Worm (Caenorhabditis elegans) whole organism, late embryonic: ENCODE results near the gene mlt-11.

ENCODE experiments used
- C08G9.2 ChIP-seq: sonication (generic microtip); optimal IDR thresholded peaks from 2 replicates; lab custom pipeline; 2016; ENCODE audit warnings: mild to moderate bottlenecking, missing genetic modification characterization, moderate library complexity, missing compliant biosample characterization
- C38D4.7 ChIP-seq: fragments of 200-800 bp; sonication (Bioruptor generic); optimal IDR thresholded peaks from 2 replicates; lab custom pipeline; 2018; ENCODE audit warnings: mild to moderate bottlenecking, missing genetic modification characterization, moderate library complexity, missing compliant biosample characterization
- K09A11.1 ChIP-seq: sonication (generic microtip); optimal IDR thresholded peaks from 2 replicates; lab custom pipeline; 2017; ENCODE audit warnings: antibody characterized with exemption, mild to moderate bottlenecking, missing genetic modification characterization, missing compliant biosample characterization; ENCODE audit not compliant: insufficient read depth
- T23F11.4 ChIP-seq: fragments of 200-800 bp; sonication (Bioruptor generic); optimal IDR thresholded peaks from 2 replicates; lab custom pipeline; 2018; ENCODE audit warnings: mild to moderate bottlenecking, missing genetic modification characterization, missing compliant biosample characterization
- ahr-1 ChIP-seq: sonication (generic microtip); optimal IDR thresholded peaks from 2 replicates; lab custom pipeline; 2016; ENCODE audit warnings: missing genetic modification characterization, missing compliant biosample characterization
- ama-1 ChIP-seq: fragments of 150-350 bp; optimal IDR thresholded peaks from 2 replicates; lab custom pipeline; 2014
- ceh-14 ChIP-seq: sonication (generic microtip); optimal IDR thresholded peaks from 2 replicates; lab custom pipeline; 2016; ENCODE audit warnings: missing genotype, missing genetic modification characterization, missing compliant biosample characterization
- ceh-19 ChIP-seq: fragments of 200-800 bp; sonication (Bioruptor generic); optimal IDR thresholded peaks from 2 replicates; lab custom pipeline; 2018; ENCODE audit warnings: mild to moderate bottlenecking, missing genetic modification characterization, missing compliant biosample characterization
- ceh-22 ChIP-seq: sonication (generic microtip); optimal IDR thresholded peaks from 2 replicates; lab custom pipeline; 2017; ENCODE audit warnings: missing biosample characterization, missing genetic modification characterization
- ceh-24 ChIP-seq: sonication (generic microtip); optimal IDR thresholded peaks from 2 replicates; lab custom pipeline; 2016; ENCODE audit warnings: mild to moderate bottlenecking, missing genetic modification characterization, missing compliant biosample characterization
- ceh-30 ChIP-seq: fragments of 150-350 bp; optimal IDR thresholded peaks from 2 replicates; lab custom pipeline; 2014; ENCODE audit warnings: missing biosample characterization, missing genetic modification characterization
- ceh-31 ChIP-seq: sonication (generic microtip); optimal IDR thresholded peaks from 2 replicates; lab custom pipeline; 2016; ENCODE audit warnings: missing genetic modification characterization, missing compliant biosample characterization
- ceh-34 ChIP-seq: sonication (generic microtip); optimal IDR thresholded peaks from 2 replicates; lab custom pipeline; 2016; ENCODE audit warnings: mild to moderate bottlenecking, missing genetic modification characterization, missing compliant biosample characterization
- ceh-45 ChIP-seq: fragments of 200-800 bp; sonication (Bioruptor generic); IDR thresholded peaks from 2 replicates; pipeline ENCODE4 v1.3.6; 2022; ENCODE audit warnings: missing genetic modification reagents, missing genetic modification characterization, missing compliant biosample characterization
- ceh-48 ChIP-seq: sonication (generic microtip); optimal IDR thresholded peaks from 2 replicates; lab custom pipeline; 2016; ENCODE audit warnings: missing genetic modification characterization, inconsistent platforms, missing compliant biosample characterization
- ceh-9 ChIP-seq: sonication (generic microtip); optimal IDR thresholded peaks from 2 replicates; lab custom pipeline; 2016; ENCODE audit warnings: mild to moderate bottlenecking, missing genetic modification characterization, inconsistent platforms, missing compliant biosample characterization
- che-1 ChIP-seq: sonication (generic microtip); optimal IDR thresholded peaks from 2 replicates; lab custom pipeline; 2016; ENCODE audit warnings: mild to moderate bottlenecking, missing genetic modification characterization, missing compliant biosample characterization
- dmd-4 ChIP-seq: sonication (generic microtip); optimal IDR thresholded peaks from 2 replicates; lab custom pipeline; 2016; ENCODE audit warnings: borderline replicate concordance, missing genetic modification characterization, missing compliant biosample characterization
- dve-1 ChIP-seq: sonication (generic microtip); optimal IDR thresholded peaks from 2 replicates; lab custom pipeline; 2017; ENCODE audit warnings: antibody characterized with exemption, mild to moderate bottlenecking, missing genetic modification characterization, missing compliant biosample characterization
- eyg-1 ChIP-seq: sonication (generic microtip); optimal IDR thresholded peaks from 2 replicates; lab custom pipeline; 2016; ENCODE audit warnings: missing genotype, missing genetic modification characterization, missing compliant biosample characterization
- fkh-6 ChIP-seq: sonication (generic microtip); optimal IDR thresholded peaks from 2 replicates; lab custom pipeline; 2016; ENCODE audit warnings: missing genetic modification characterization, missing compliant biosample characterization
- hlh-30 ChIP-seq: sonication (generic microtip); optimal IDR thresholded peaks from 2 replicates; lab custom pipeline; 2017; ENCODE audit warnings: antibody characterized with exemption, missing genetic modification characterization, missing compliant biosample characterization; ENCODE audit not compliant: insufficient read depth
- hlh-6 ChIP-seq: sonication (generic microtip); optimal IDR thresholded peaks from 2 replicates; lab custom pipeline; 2016; ENCODE audit warnings: missing genotype, missing genetic modification characterization, missing compliant biosample characterization
- lim-6 ChIP-seq: sonication (generic microtip); optimal IDR thresholded peaks from 2 replicates; lab custom pipeline; 2016; ENCODE audit warnings: missing genetic modification characterization, missing compliant biosample characterization
- lin-11 ChIP-seq: fragments of 200-800 bp; sonication (Bioruptor generic); optimal IDR thresholded peaks from 2 replicates; lab custom pipeline; 2018; ENCODE audit warnings: mild to moderate bottlenecking, missing genetic modification characterization, missing compliant biosample characterization
- nfya-1 ChIP-seq: sonication (generic microtip); optimal IDR thresholded peaks from 2 replicates; lab custom pipeline; 2017; ENCODE audit warnings: missing genetic modification characterization, mild to moderate bottlenecking, missing compliant biosample characterization, antibody characterized with exemption, moderate library complexity
- nhr-11 ChIP-seq: fragments of 150-350 bp; optimal IDR thresholded peaks from 2 replicates; lab custom pipeline; 2014; ENCODE audit warnings: missing biosample characterization, missing genetic modification characterization
- nhr-232 ChIP-seq: sonication (generic microtip); optimal IDR thresholded peaks from 2 replicates; lab custom pipeline; 2016; ENCODE audit warnings: missing genetic modification characterization, missing compliant biosample characterization
- pag-3 ChIP-seq: sonication (generic microtip); optimal IDR thresholded peaks from 2 replicates; lab custom pipeline; 2016; ENCODE audit warnings: missing compliant biosample characterization, missing genetic modification characterization, borderline replicate concordance
- pat-9 ChIP-seq: fragments of 200-800 bp; sonication (Bioruptor generic); optimal IDR thresholded peaks from 2 replicates; lab custom pipeline; 2018; ENCODE audit warnings: mild to moderate bottlenecking, missing genetic modification characterization, moderate library complexity, missing compliant biosample characterization
- pha-4 ChIP-seq: fragments of 150-350 bp; optimal IDR thresholded peaks from 2 replicates; lab custom pipeline; 2018; ENCODE audit warnings: missing biosample characterization, missing genetic modification reagents, missing genetic modification characterization
- pqm-1 ChIP-seq: sonication (generic microtip); optimal IDR thresholded peaks from 2 replicates; lab custom pipeline; 2016; ENCODE audit warnings: missing genetic modification characterization, missing compliant biosample characterization
- pros-1 ChIP-seq: fragments of 150-350 bp; optimal IDR thresholded peaks from 2 replicates; lab custom pipeline; 2014; ENCODE audit warnings: missing biosample characterization, missing genetic modification reagents, missing genetic modification characterization
- ref-2 ChIP-seq: sonication (generic microtip); optimal IDR thresholded peaks from 2 replicates; lab custom pipeline; 2016; ENCODE audit warnings: missing genetic modification characterization, missing compliant biosample characterization
- rnt-1 ChIP-seq: sonication (generic microtip); optimal IDR thresholded peaks from 2 replicates; lab custom pipeline; 2016; ENCODE audit warnings: missing genetic modification characterization, missing compliant biosample characterization
- sdc-2 ChIP-seq: sonication (generic microtip); optimal IDR thresholded peaks from 2 replicates; lab custom pipeline; 2016; ENCODE audit warnings: missing genotype, missing genetic modification characterization, missing compliant biosample characterization
- sox-2 ChIP-seq: fragments of 200-800 bp; sonication (Bioruptor generic); IDR thresholded peaks from 2 replicates; pipeline ENCODE4 v1.3.6; 2022; ENCODE audit warnings: missing genetic modification reagents, missing genetic modification characterization, missing compliant biosample characterization
- sox-4 ChIP-seq: sonication (generic microtip); optimal IDR thresholded peaks from 2 replicates; lab custom pipeline; 2017; ENCODE audit warnings: mild to moderate bottlenecking, missing genetic modification characterization, inconsistent platforms, missing compliant biosample characterization
- tbx-2 ChIP-seq: sonication (generic microtip); optimal IDR thresholded peaks from 2 replicates; lab custom pipeline; 2016; ENCODE audit warnings: missing genetic modification characterization, missing compliant biosample characterization
- tbx-7 ChIP-seq: sonication (generic microtip); optimal IDR thresholded peaks from 2 replicates; lab custom pipeline; 2016; ENCODE audit warnings: missing genotype, missing genetic modification characterization, missing compliant biosample characterization
- unc-42 ChIP-seq: sonication (generic microtip); optimal IDR thresholded peaks from 2 replicates; lab custom pipeline; 2016; ENCODE audit warnings: missing genotype, missing genetic modification characterization, missing compliant biosample characterization
- zip-5 ChIP-seq: sonication (generic microtip); optimal IDR thresholded peaks from 2 replicates; lab custom pipeline; 2016; ENCODE audit warnings: missing genetic modification characterization, missing compliant biosample characterization
- ztf-16 ChIP-seq: sonication (generic microtip); optimal IDR thresholded peaks from 2 replicates; lab custom pipeline; 2017; ENCODE audit warnings: missing genetic modification characterization, missing compliant biosample characterization

Gene mlt-11

ce11 chrV:20639294-20639693, 27.7 kb upstream of the mlt-11 start, which contains the start of gene srxa-14:
Gene srxa-14 (plus strand): TSS chrV:20639594.
- TF ChIP-seq ceh-22 (tag; lab: Kevin White, UChicago) (no peak), pqm-1 (tag; lab: Kevin White, UChicago) (no peak), unc-42 (tag; lab: Kevin White, UChicago) (no peak), ceh-24 (tag; lab: Kevin White, UChicago) (no peak), tbx-7 (no peak)

- TF ChIP-seq ceh-45 (no peak), pag-3 (tag; lab: Kevin White, UChicago) (no peak), ceh-30 (no peak), pat-9 (tag; lab: Kevin White, UChicago) (no peak), hlh-30 (tag; lab: Kevin White, UChicago) (no peak), K09A11.1 (tag; lab: Kevin White, UChicago) (no peak), ceh-34 (tag; lab: Kevin White, UChicago) (no peak), ref-2 (tag; lab: Kevin White, UChicago) (no peak), tbx-2 (tag; lab: Kevin White, UChicago) (no peak), lim-6 (tag; lab: Kevin White, UChicago) (no peak), ztf-16 (no peak), C08G9.2 (no peak), nfya-1 (tag; lab: Kevin White, UChicago) (no peak), ama-1 (lab: Kevin White, UChicago) (no peak), zip-5 (tag; lab: Kevin White, UChicago) (no peak)
Observed at ce11 chrV:20641896-20642295, 25.1 kb upstream of the mlt-11 start, which contains the start of gene srxa-15. Gene srxa-15 (plus strand): TSS chrV:20642196.

- TF ChIP-seq tbx-7 (no peak), ahr-1 (tag; lab: Kevin White, UChicago) (no peak), rnt-1 (tag; lab: Kevin White, UChicago) (no peak), unc-42 (tag; lab: Kevin White, UChicago) (peak; percentile 53), ceh-14 (tag; lab: Kevin White, UChicago) (no peak), T23F11.4 (GFP tag; lab: Kevin White, UChicago) (no peak)
Observed at ce11 chrV:20645479-20645878, 21.5 kb upstream of the mlt-11 start.

DNA sequence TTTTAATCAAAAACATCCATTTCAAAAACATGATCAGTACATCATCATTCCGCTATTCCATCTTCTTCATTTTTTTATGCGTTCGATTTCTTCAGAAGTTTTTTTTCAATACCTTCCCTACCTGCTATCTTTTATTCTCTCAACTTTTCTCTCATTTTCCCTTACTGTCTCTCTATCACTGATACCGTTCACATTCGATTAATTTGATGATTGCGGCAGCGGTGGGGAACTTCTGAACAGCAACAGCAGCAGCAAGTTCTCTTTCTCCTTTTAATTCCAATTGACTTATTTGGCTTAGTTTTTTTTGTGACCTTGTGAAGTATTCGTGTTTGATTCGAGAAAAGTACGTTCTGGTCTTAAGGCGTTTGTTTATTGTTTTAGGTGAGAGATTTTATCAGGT, 18.1 kb upstream of the mlt-11 start:
- TF ChIP-seq sox-2 (GFP tag; lab: Robert Waterston, UW) (no peak), hlh-30 (tag; lab: Kevin White, UChicago) (no peak), lin-11 (no peak), C38D4.7 (GFP tag; lab: Kevin White, UChicago) (no peak), ama-1 (lab: Kevin White, UChicago) (no peak), fkh-6 (tag; lab: Kevin White, UChicago) (no peak), ceh-31 (tag; lab: Kevin White, UChicago) (no peak), nhr-11 (tag; lab: Kevin White, UChicago) (no peak), ceh-48 (tag; lab: Kevin White, UChicago) (no peak), che-1 (tag; lab: Kevin White, UChicago) (no peak), lim-6 (tag; lab: Kevin White, UChicago) (no peak)

DNA sequence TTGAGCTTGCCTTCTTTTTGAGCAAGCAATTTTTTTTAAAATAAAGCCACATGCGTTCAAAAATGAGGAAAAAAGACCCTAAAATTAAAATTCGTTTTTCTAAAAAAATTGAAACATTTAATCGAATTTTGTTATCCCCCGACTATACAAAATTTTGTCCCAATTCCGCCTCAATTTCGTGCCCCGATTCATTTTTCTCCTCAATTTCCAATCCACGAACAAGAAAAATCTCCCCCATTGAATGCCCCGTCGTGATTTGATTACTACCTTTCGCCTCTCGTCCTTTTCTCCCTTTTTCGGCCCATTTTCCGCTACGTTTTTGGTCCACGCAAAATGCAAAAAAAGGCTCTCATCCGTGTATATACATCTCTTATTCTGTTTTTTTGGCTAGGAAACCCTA, 15.1 kb upstream of the mlt-11 start:
- TF ChIP-seq pha-4 (tag; lab: Kevin White, UChicago), result no peak
- peak; percentile 80 for TF ChIP-seq unc-42 (tag; lab: Kevin White, UChicago)

DNA sequence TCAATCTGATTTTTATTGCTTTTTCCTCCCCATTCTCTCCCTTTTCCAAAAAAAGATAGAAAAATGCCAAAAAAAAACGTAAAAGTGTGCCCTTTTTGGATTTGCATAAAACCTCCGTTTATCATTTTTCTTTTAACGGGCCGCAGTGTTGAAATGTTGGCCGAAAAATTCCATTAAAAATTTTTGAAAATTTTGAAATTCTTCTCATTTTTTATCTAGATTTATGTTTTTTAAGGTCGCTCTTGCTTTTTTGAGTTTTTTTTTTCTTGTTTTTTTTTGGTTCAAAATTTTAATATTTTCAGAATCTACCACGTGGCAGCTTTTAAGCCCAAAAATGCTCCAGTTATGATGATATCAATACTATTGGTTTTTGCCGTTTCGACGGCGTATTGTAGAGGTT, 12.7 kb upstream of the mlt-11 start, which contains the start of gene mnr-1:
TSS of gene mnr-1 (plus strand) at position 301 of the 400 bp plus-strand sequence.
- no peak for TF ChIP-seq sox-4
- TF ChIP-seq dve-1, result no peak
- no peak for TF ChIP-seq hlh-6 (tag; lab: Kevin White, UChicago)
- TF ChIP-seq nhr-11 (tag; lab: Kevin White, UChicago), result no peak
- no peak for TF ChIP-seq ceh-9 (tag; lab: Kevin White, UChicago)
- TF ChIP-seq pros-1, result no peak
- no peak for TF ChIP-seq tbx-2 (tag; lab: Kevin White, UChicago)
- no peak for TF ChIP-seq lin-11
- no peak for TF ChIP-seq eyg-1 (tag; lab: Kevin White, UChicago)
- TF ChIP-seq sdc-2 (tag; lab: Kevin White, UChicago), result no peak
- no peak for TF ChIP-seq fkh-6 (tag; lab: Kevin White, UChicago)
- no peak for TF ChIP-seq dmd-4 (tag; lab: Kevin White, UChicago)
- TF ChIP-seq nhr-232 (tag; lab: Kevin White, UChicago), result no peak
- no peak for TF ChIP-seq ceh-19 (GFP tag; lab: Kevin White, UChicago)
- TF ChIP-seq pag-3 (tag; lab: Kevin White, UChicago), result no peak
- TF ChIP-seq unc-42 (tag; lab: Kevin White, UChicago), result no peak
- TF ChIP-seq tbx-7, result no peak
